Fruit fly (Drosophila melanogaster): ENCODE results near the gene Pp1alpha-96A.

DNA sequence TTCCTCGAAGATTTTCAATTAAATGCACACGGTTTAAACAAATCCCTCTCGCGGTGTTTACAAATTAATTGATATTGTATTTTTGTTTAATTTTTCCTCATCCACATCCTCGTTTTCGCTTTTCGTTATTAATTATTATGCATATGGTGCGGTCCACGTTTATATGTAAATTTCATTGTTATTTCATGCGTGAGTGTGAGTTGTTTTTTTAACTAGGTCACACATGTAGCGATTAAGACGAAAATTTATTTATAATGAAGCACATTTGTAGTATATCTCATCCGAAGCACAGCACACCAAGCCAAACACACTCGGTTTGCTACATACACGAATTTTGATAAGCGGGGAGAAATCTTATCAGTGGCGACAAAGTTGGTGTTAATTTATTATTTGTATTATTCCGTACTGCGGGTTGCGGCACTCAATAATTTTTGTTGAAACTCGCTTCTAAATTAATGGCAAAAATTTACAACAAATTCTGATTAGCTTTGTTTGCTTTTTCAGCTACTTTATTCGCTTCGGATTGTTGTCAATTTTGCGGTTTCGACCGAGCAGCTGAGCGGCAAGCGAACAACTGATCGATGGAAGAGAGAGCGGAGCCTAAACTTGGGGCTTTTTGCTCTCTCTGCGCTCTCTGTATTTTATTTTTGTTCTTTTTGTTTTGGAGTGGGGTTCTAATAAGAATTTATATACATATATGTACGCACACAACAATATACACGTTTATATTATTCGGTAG, 53.5 kb downstream of the Pp1alpha-96A start:
- TF ChIP-seq cic (GFP tag; optimal IDR thresholded peaks at IDR 0.05) = peak; percentile 77
- TF ChIP-seq kay (GFP tag; ENCODE audit: borderline replicate concordance) = peak; percentile 89
- TF ChIP-seq CG7045 (GFP tag; optimal IDR thresholded peaks at IDR 0.05) = no peak
- TF ChIP-seq CG7101 (tag; optimal IDR thresholded peaks at IDR 0.05) = no peak
- TF ChIP-seq tj (GFP tag; optimal IDR thresholded peaks at IDR 0.05) = peak; percentile 73
